Worm (Caenorhabditis elegans) whole organism, L3 larva: ENCODE measurements around the gene K08H2.7.

Source experiments
- R02D3.7 ChIP-seq: fragments of 150-350 bp; optimal IDR thresholded peaks from 2 replicates; lab custom pipeline; 2014; ENCODE audit warnings: missing biosample characterization, missing genetic modification characterization
- ZK546.5 ChIP-seq: sonication (generic microtip); optimal IDR thresholded peaks from 2 replicates; lab custom pipeline; 2017; ENCODE audit warnings: missing biosample characterization, missing genetic modification characterization
- aly-2 ChIP-seq: fragments of 150-350 bp; optimal IDR thresholded peaks from 2 replicates; lab custom pipeline; 2014; ENCODE audit warnings: missing biosample characterization, missing genetic modification characterization
- ama-1 ChIP-seq: fragments of 150-350 bp; optimal IDR thresholded peaks from 2 replicates; lab custom pipeline; 2018
- ceh-16 ChIP-seq: sonication (generic microtip); optimal IDR thresholded peaks from 2 replicates; lab custom pipeline; 2017; ENCODE audit warnings: missing biosample characterization, missing genetic modification characterization
- ceh-28 ChIP-seq: fragments of 150-350 bp; optimal IDR thresholded peaks from 2 replicates; lab custom pipeline; 2014; ENCODE audit warnings: missing biosample characterization, missing genetic modification reagents, missing genetic modification characterization
- ceh-82 ChIP-seq: fragments of 150-350 bp; optimal IDR thresholded peaks from 2 replicates; lab custom pipeline; 2014; ENCODE audit warnings: missing biosample characterization, missing genetic modification characterization
- ceh-9 ChIP-seq: sonication (generic microtip); optimal IDR thresholded peaks from 2 replicates; lab custom pipeline; 2018; ENCODE audit warnings: missing biosample characterization, missing genetic modification characterization
- daf-12 ChIP-seq: fragments of 150-350 bp; optimal IDR thresholded peaks from 2 replicates; lab custom pipeline; 2014; ENCODE audit warnings: missing biosample characterization, missing genetic modification reagents, missing genetic modification characterization
- egl-27 ChIP-seq: sonication (generic microtip); optimal IDR thresholded peaks from 4 replicates; lab custom pipeline; 2017; ENCODE audit warnings: missing biosample characterization, missing genetic modification reagents, missing genetic modification characterization
- egl-5 ChIP-seq: fragments of 150-350 bp; optimal IDR thresholded peaks from 2 replicates; lab custom pipeline; 2017; ENCODE audit warnings: missing biosample characterization, missing genetic modification reagents, missing genetic modification characterization, inconsistent platforms
- elt-1 ChIP-seq: fragments of 150-350 bp; optimal IDR thresholded peaks from 2 replicates; lab custom pipeline; 2014; ENCODE audit warnings: missing biosample characterization, missing genetic modification characterization
- elt-2 ChIP-seq: sonication (generic microtip); optimal IDR thresholded peaks from 2 replicates; lab custom pipeline; 2016; ENCODE audit warnings: missing genetic modification reagents, mild to moderate bottlenecking, missing genetic modification characterization, missing compliant biosample characterization
- eor-1 ChIP-seq, 2 experiments: fragments of 150-350 bp; optimal IDR thresholded peaks; 2 replicates each; lab custom pipeline; 2014 to 2018; ENCODE audit warnings: missing biosample characterization in 2 of 2, missing genetic modification characterization in 2 of 2
- fkh-10 ChIP-seq: sonication (generic microtip); optimal IDR thresholded peaks from 2 replicates; lab custom pipeline; 2017; ENCODE audit warnings: missing biosample characterization, missing genetic modification reagents, missing genetic modification characterization
- fkh-2 ChIP-seq: fragments of 150-350 bp; optimal IDR thresholded peaks from 2 replicates; lab custom pipeline; 2014; ENCODE audit warnings: missing biosample characterization, missing genetic modification reagents, missing genetic modification characterization
- fos-1 ChIP-seq: fragments of 150-350 bp; optimal IDR thresholded peaks from 2 replicates; lab custom pipeline; 2014; ENCODE audit warnings: missing biosample characterization, missing genetic modification characterization
- hmg-11 ChIP-seq: sonication (generic microtip); optimal IDR thresholded peaks from 2 replicates; lab custom pipeline; 2016; ENCODE audit warnings: missing genetic modification characterization, missing compliant biosample characterization
- jun-1 ChIP-seq: fragments of 150-350 bp; optimal IDR thresholded peaks from 2 replicates; lab custom pipeline; 2014; ENCODE audit warnings: missing biosample characterization, missing genetic modification reagents, missing genetic modification characterization
- lin-15B ChIP-seq: fragments of 150-350 bp; optimal IDR thresholded peaks from 2 replicates; lab custom pipeline; 2014; ENCODE audit warnings: missing biosample characterization, missing genetic modification characterization
- lin-39 ChIP-seq: fragments of 150-350 bp; optimal IDR thresholded peaks from 2 replicates; lab custom pipeline; 2018; ENCODE audit warnings: missing biosample characterization, missing genetic modification reagents, missing genetic modification characterization
- lsy-12 ChIP-seq: sonication (generic microtip); optimal IDR thresholded peaks from 2 replicates; lab custom pipeline; 2016; ENCODE audit warnings: mild to moderate bottlenecking, missing genetic modification characterization, missing compliant biosample characterization
- mdl-1 ChIP-seq: fragments of 150-350 bp; optimal IDR thresholded peaks from 2 replicates; lab custom pipeline; 2014; ENCODE audit warnings: missing biosample characterization, missing genetic modification characterization
- mml-1 ChIP-seq: fragments of 150-350 bp; sonication (generic microtip); optimal IDR thresholded peaks from 3 replicates; lab custom pipeline; 2014; ENCODE audit warnings: missing biosample characterization, missing genetic modification characterization
- nfya-1 ChIP-seq: sonication (generic microtip); optimal IDR thresholded peaks from 2 replicates; lab custom pipeline; 2017; ENCODE audit warnings: missing genetic modification characterization, mild to moderate bottlenecking, missing compliant biosample characterization, antibody characterized with exemption, moderate library complexity; ENCODE audit not compliant: insufficient read depth
- nhr-11 ChIP-seq: fragments of 150-350 bp; optimal IDR thresholded peaks from 2 replicates; lab custom pipeline; 2014; ENCODE audit warnings: missing biosample characterization, missing genetic modification characterization
- nhr-12 ChIP-seq: fragments of 150-350 bp; optimal IDR thresholded peaks from 2 replicates; lab custom pipeline; 2014; ENCODE audit warnings: missing biosample characterization, missing genetic modification characterization
- nhr-23 ChIP-seq: fragments of 150-350 bp; optimal IDR thresholded peaks from 2 replicates; lab custom pipeline; 2014; ENCODE audit warnings: missing biosample characterization, missing genetic modification reagents, missing genetic modification characterization
- nhr-237 ChIP-seq: fragments of 150-350 bp; optimal IDR thresholded peaks from 2 replicates; lab custom pipeline; 2014; ENCODE audit warnings: missing biosample characterization, missing genetic modification characterization
- nhr-25 ChIP-seq: sonication (generic microtip); optimal IDR thresholded peaks from 2 replicates; lab custom pipeline; 2017; ENCODE audit warnings: missing biosample characterization, missing genetic modification characterization
- nhr-28 ChIP-seq: fragments of 150-350 bp; optimal IDR thresholded peaks from 2 replicates; lab custom pipeline; 2014; ENCODE audit warnings: missing biosample characterization, missing genetic modification characterization
- nhr-43 ChIP-seq: sonication (generic microtip); optimal IDR thresholded peaks from 2 replicates; lab custom pipeline; 2016; ENCODE audit warnings: mild to moderate bottlenecking, missing genetic modification characterization, missing compliant biosample characterization; ENCODE audit not compliant: poor library complexity, severe bottlenecking
- nhr-67 ChIP-seq: fragments of 150-350 bp; optimal IDR thresholded peaks from 2 replicates; lab custom pipeline; 2014; ENCODE audit warnings: missing biosample characterization, missing genetic modification characterization
- nhr-76 ChIP-seq: fragments of 150-350 bp; sonication (generic microtip); optimal IDR thresholded peaks from 5 replicates; lab custom pipeline; 2014; ENCODE audit warnings: missing biosample characterization, missing genetic modification characterization
- pha-4 ChIP-seq: fragments of 150-350 bp; optimal IDR thresholded peaks from 2 replicates; lab custom pipeline; 2014; ENCODE audit warnings: missing biosample characterization, missing genetic modification reagents, missing genetic modification characterization
- pqm-1 ChIP-seq: fragments of 150-350 bp; optimal IDR thresholded peaks from 2 replicates; lab custom pipeline; 2017; ENCODE audit warnings: missing biosample characterization, missing genetic modification characterization, inconsistent platforms
- sea-2 ChIP-seq: fragments of 150-350 bp; sonication (generic microtip); optimal IDR thresholded peaks from 4 replicates; lab custom pipeline; 2014; ENCODE audit warnings: missing biosample characterization, missing genetic modification reagents, missing genetic modification characterization
- skn-1 ChIP-seq: fragments of 150-350 bp; optimal IDR thresholded peaks from 2 replicates; lab custom pipeline; 2014; ENCODE audit warnings: missing biosample characterization, missing genetic modification characterization
- snpc-4 ChIP-seq: fragments of 150-350 bp; optimal IDR thresholded peaks from 2 replicates; lab custom pipeline; 2014; ENCODE audit warnings: missing biosample characterization, missing genetic modification characterization
- tbx-2 ChIP-seq: sonication (generic microtip); optimal IDR thresholded peaks from 2 replicates; lab custom pipeline; 2016; ENCODE audit warnings: mild to moderate bottlenecking, missing genetic modification characterization, missing compliant biosample characterization
- unc-39 ChIP-seq: sonication (generic microtip); optimal IDR thresholded peaks from 4 replicates; lab custom pipeline; 2017; ENCODE audit warnings: missing biosample characterization, missing genetic modification characterization
- unc-62 ChIP-seq: fragments of 150-350 bp; sonication (generic microtip); optimal IDR thresholded peaks from 4 replicates; lab custom pipeline; 2014; ENCODE audit warnings: missing biosample characterization, missing genetic modification reagents, missing genetic modification characterization
- zag-1 ChIP-seq: fragments of 150-350 bp; optimal IDR thresholded peaks from 2 replicates; lab custom pipeline; 2014; ENCODE audit warnings: missing biosample characterization, missing genetic modification characterization
- ztf-11 ChIP-seq: fragments of 150-350 bp; optimal IDR thresholded peaks from 2 replicates; lab custom pipeline; 2014; ENCODE audit warnings: missing biosample characterization, missing genetic modification characterization
- ztf-4 ChIP-seq: fragments of 150-350 bp; optimal IDR thresholded peaks from 2 replicates; lab custom pipeline; 2014; ENCODE audit warnings: missing biosample characterization, missing genetic modification characterization

The K08H2.7 gene

DNA sequence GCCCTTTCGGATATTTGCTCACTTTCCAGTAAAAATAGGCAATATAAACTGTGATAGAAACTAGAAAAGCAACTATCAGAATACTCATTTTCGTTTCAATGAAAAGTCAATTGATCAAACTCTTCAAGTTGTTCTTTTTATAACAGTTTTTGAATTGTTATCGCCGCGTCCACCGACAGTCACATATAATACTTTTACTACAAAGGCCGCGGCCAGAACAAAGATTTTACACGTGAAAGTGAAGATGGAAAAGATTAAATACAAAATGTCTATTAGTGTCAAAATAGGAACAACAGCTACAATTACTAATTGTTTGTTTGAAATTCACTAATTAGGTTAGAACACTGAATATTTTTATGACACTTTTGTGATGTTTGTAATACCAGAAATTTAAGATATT lies 21.3 kb upstream of the K08H2.7 start, which contains the start of gene cyp-14A2:
cyp-14A2 (minus strand) TSS at position 101 of the 400 bp plus-strand sequence.
- TF ChIP-seq ztf-11 (no peak), ZK546.5 (tag; lab: Kevin White, UChicago) (no peak), ama-1 (no peak), sea-2 (GFP tag; lab: Kevin White, UChicago) (no peak), skn-1 (tag; lab: Kevin White, UChicago) (no peak), nhr-76 (tag; lab: Kevin White, UChicago) (no peak), ceh-28 (tag; lab: Kevin White, UChicago) (no peak), egl-27 (no peak), mdl-1 (no peak), pha-4 (tag; lab: Kevin White, UChicago) (no peak), fkh-10 (GFP tag; lab: Kevin White, UChicago) (no peak), jun-1 (tag; lab: Kevin White, UChicago) (no peak), aly-2 (no peak), fkh-2 (tag; lab: Kevin White, UChicago) (no peak), lsy-12 (tag; lab: Kevin White, UChicago) (no peak), mml-1 (tag; lab: Kevin White, UChicago) (no peak)

- peak; percentile 26 for TF ChIP-seq nhr-23 (tag; lab: Kevin White, UChicago)
- TF ChIP-seq zag-1 (tag; lab: Kevin White, UChicago): no peak
- TF ChIP-seq ama-1: no peak
- no peak for TF ChIP-seq fkh-2 (tag; lab: Kevin White, UChicago)
- no peak for TF ChIP-seq pha-4 (tag; lab: Kevin White, UChicago)
- TF ChIP-seq nhr-67 (tag; lab: Kevin White, UChicago): no peak
- no peak for TF ChIP-seq ZK546.5 (tag; lab: Kevin White, UChicago)
Observed at ce11 chrX:13267230-13267629, 19.0 kb upstream of the K08H2.7 start, which contains the start of gene cyp-14A1. TSS of gene cyp-14A1 (minus strand) at chrX:13267355.

DNA sequence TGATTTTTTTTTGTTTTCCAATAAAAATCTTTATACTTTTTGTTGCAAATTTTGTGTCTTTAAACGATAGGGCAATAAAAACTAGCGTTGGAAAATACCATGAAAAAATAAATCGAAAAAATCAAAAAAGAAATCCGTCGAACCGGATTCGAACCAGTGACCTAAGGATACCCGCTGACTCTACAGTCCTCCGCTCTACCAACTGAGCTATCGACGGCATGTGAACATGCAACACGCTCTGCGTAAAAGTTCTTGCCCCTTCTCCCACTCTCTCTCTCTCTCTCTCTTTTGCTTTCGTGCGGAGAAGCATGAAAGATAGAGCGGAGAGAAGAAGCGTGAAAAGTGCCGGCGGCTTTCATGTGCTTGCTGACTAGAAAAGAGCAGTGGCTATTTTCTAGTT lies 16.3 kb upstream of the K08H2.7 start:
- TF ChIP-seq lsy-12 (tag; lab: Kevin White, UChicago) (peak; percentile 55), nhr-28 (tag; lab: Kevin White, UChicago) (no peak), lin-15B (tag; lab: Kevin White, UChicago) (no peak), elt-2 (tag; lab: Kevin White, UChicago) (peak; percentile 49), jun-1 (tag; lab: Kevin White, UChicago) (peak; percentile 55), ceh-82 (peak; percentile 34), pha-4 (tag; lab: Kevin White, UChicago) (peak; percentile 57), nhr-11 (no peak), pqm-1 (tag; lab: Kevin White, UChicago) (no peak), daf-12 (no peak), mml-1 (tag; lab: Kevin White, UChicago) (no peak), ZK546.5 (tag; lab: Kevin White, UChicago) (no peak), R02D3.7 (tag; lab: Kevin White, UChicago) (no peak), elt-1 (tag; lab: Kevin White, UChicago) (no peak), ztf-4 (tag; lab: Kevin White, UChicago) (no peak), fkh-2 (tag; lab: Kevin White, UChicago) (no peak), skn-1 (tag; lab: Kevin White, UChicago) (peak; percentile 17), fos-1 (tag; lab: Kevin White, UChicago) (no peak), ceh-9 (tag; lab: Kevin White, UChicago) (no peak), eor-1 (tag; optimal IDR thresholded peaks at IDR 0.05; lab: Kevin White, UChicago) (no peak), lin-39 (tag; lab: Kevin White, UChicago) (peak; percentile 36), nhr-12 (no peak), sea-2 (GFP tag; lab: Kevin White, UChicago) (no peak), mdl-1 (no peak), hmg-11 (peak; percentile 84), ceh-28 (tag; lab: Kevin White, UChicago) (no peak), nhr-237 (no peak), fkh-10 (GFP tag; lab: Kevin White, UChicago) (peak; percentile 23), egl-27 (no peak), egl-5 (no peak), ceh-16 (no peak), nhr-76 (tag; lab: Kevin White, UChicago) (no peak), unc-62 (peak; percentile 2), nhr-23 (tag; lab: Kevin White, UChicago) (peak; percentile 19), nfya-1 (tag; lab: Kevin White, UChicago) (no peak), ztf-11 (no peak), tbx-2 (tag; lab: Kevin White, UChicago) (peak; percentile 52), ama-1 (no peak), unc-39 (no peak), snpc-4 (tag; lab: Kevin White, UChicago) (no peak), zag-1 (tag; lab: Kevin White, UChicago) (no peak), nhr-43 (tag; lab: Kevin White, UChicago) (peak; percentile 48), nhr-25 (no peak)
